Worm (Caenorhabditis elegans): ENCODE results near the gene B0310.3.

The B0310.3 gene

DNA sequence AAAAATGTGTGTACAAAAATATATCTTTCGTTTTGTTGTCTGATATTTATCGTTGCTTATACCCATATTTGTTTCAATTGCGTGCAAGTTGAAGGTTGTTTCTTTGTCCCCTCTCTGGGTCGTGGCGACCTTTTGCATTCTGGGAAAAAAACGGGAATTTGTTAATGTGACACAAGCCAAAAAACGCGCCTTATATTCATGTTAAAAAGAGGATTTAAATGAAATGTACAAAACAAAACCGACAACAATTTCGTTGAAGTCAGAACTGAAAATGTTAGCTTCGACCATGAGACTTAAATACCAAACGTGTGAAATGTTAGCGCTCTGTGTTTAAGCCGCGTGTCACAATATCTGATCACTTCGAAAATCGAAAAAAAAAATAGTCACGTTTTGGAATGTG is 3.7 kb upstream of the B0310.3 start:
- no peak for TF ChIP-seq fos-1 (tag; optimal IDR thresholded peaks at IDR 0.05)
- peak; percentile 93 for TF ChIP-seq aha-1 (tag)
- TF ChIP-seq madf-9 (GFP tag; conservative IDR thresholded peaks at IDR 0.05): no peak

DNA sequence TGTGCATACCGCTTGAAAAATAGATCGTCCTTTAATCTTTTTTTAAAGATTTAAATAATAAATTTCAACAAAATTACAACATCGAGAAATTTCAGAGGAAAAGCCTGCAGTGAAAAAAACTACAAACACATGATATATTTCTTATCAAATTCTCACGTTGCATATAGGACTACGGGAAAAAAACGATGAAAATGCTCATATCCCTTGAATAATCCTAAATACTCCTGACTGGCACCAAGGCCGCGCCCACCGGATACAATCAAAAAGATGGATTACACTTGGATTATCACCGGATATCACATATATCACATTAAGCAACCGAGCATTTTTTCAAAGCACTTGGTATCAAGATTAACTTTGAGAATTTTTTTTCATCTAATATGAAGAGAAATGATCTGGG is 6.8 kb downstream of the B0310.3 start:
- TF ChIP-seq ceh-32 (tag; optimal IDR thresholded peaks at IDR 0.05; ENCODE audit: poor library complexity) (no peak), aha-1 (tag) (peak; percentile 62)

- no peak for TF ChIP-seq spr-3 (GFP tag; optimal IDR thresholded peaks at IDR 0.05)
- TF ChIP-seq mep-1 (tag; optimal IDR thresholded peaks at IDR 0.05): no peak
- TF ChIP-seq vab-7 (GFP tag; IDR thresholded peaks at IDR 0.05): no peak
- no peak for TF ChIP-seq lin-13 (GFP tag; optimal IDR thresholded peaks at IDR 0.05)
- no peak for TF ChIP-seq snpc-1.2 (GFP tag; IDR thresholded peaks at IDR 0.05)
- no peak for TF ChIP-seq T26A8.4 (GFP tag; IDR thresholded peaks at IDR 0.05)
- no peak for TF ChIP-seq pha-4 (GFP tag; IDR thresholded peaks at IDR 0.05)
- no peak for TF ChIP-seq pha-4 (tag; optimal IDR thresholded peaks at IDR 0.05)
- no peak for TF ChIP-seq hlh-30 (tag; optimal IDR thresholded peaks at IDR 0.05; ENCODE audit: insufficient read depth)
- TF ChIP-seq aly-2 (tag; optimal IDR thresholded peaks at IDR 0.05): no peak
- no peak for TF ChIP-seq nhr-237 (tag; optimal IDR thresholded peaks at IDR 0.05)
- no peak for TF ChIP-seq F44E2.7 (GFP tag; IDR thresholded peaks at IDR 0.05)
- TF ChIP-seq aha-1 (tag): no peak
- no peak for TF ChIP-seq cey-2 (tag; optimal IDR thresholded peaks at IDR 0.05; ENCODE audit: borderline replicate concordance, insufficient read depth)
- no peak for TF ChIP-seq arid-1 (GFP tag; conservative IDR thresholded peaks at IDR 0.05)
- no peak for TF ChIP-seq set-16 (GFP tag; IDR thresholded peaks at IDR 0.05)
- TF ChIP-seq tra-1 (GFP tag; IDR thresholded peaks at IDR 0.05): no peak
- TF ChIP-seq Y75B8A.6 (GFP tag; IDR thresholded peaks at IDR 0.05): no peak
- TF ChIP-seq F26F4.8 (GFP tag; conservative IDR thresholded peaks at IDR 0.05): no peak
Measured at ce11 chrX:506848-507247, 13.9 kb downstream of the B0310.3 start, which contains the start of gene B0310.2. B0310.2 (minus strand) TSS chrX:506948.

- no peak for TF ChIP-seq zip-2 (tag; optimal IDR thresholded peaks at IDR 0.05)
- peak; percentile 94 for TF ChIP-seq aha-1 (tag)
Measured at ce11 chrX:505014-505413, 15.8 kb downstream of the B0310.3 start.

DNA sequence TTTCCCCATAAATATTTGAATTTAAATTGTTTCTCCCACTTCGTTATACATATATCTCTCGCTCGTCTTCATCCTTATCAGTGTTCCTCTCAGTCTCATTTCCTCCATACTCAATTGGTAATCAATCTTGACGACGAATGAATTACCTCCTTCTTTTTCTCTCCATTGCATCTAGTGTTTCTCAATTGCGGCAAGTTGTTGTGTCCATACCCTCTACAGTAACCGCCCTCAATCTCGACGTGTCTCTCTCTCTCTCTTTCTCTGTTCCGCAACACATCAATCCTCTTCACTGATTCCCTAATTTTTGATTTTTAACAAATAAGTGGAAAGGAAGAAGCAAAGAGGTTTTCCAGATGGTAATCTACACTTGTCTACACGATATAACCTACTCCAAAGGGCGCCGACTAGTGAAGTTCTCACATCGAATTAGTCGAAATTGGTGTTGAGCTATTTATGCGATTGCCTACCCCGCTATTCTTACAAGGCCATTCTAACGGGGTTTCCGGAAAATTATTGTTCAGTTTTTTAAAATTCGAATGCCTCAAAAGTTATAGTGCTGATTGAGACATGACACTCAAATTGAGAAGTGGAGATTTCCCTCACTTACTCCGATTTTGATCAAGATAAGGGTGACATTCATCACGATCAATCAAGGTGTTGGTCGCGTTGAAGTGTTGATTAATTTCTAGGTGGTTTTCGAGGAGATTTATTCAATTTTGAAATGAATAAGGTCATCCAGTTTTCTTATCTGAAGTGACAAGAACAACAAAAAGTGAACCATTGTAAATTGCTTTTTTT is 16.5 kb downstream of the B0310.3 start:
- TF ChIP-seq nhr-28 (tag; optimal IDR thresholded peaks at IDR 0.05): peak; percentile 50
- peak in 1 of 2 experiments; percentile 90 for TF ChIP-seq unc-62 (GFP tag; optimal IDR thresholded peaks at IDR 0.05 in 1 of 2)
- TF ChIP-seq unc-62 (tag; optimal IDR thresholded peaks at IDR 0.05): no peak
- no peak for TF ChIP-seq lin-39 (tag; optimal IDR thresholded peaks at IDR 0.05)

- TF ChIP-seq hif-1 (tag; optimal IDR thresholded peaks at IDR 0.05) (no peak), dmd-6 (GFP tag; IDR thresholded peaks at IDR 0.05) (no peak), daf-16 (GFP tag; optimal IDR thresholded peaks at IDR 0.05) (no peak), daf-16 (tag; optimal IDR thresholded peaks at IDR 0.05) (no peak), nhr-28 (tag; optimal IDR thresholded peaks at IDR 0.05) (peak; percentile 33)
Measured at ce11 chrX:498640-499039, 22.1 kb downstream of the B0310.3 start.

All from whole organism, L4 larva.